Fruit fly (Drosophila melanogaster) whole organism, wandering third instar larva: ENCODE results near the gene Mad.
"Not testable (repeated sequence)": the region's sequence is repeated elsewhere in the genome, so short reads cannot be mapped to it uniquely, and the experiment has no call there.

Experiments
- CG32264 ChIP-seq: fragments of 200-800 bp; sonication (Bioruptor generic); optimal IDR thresholded peaks from 2 replicates; lab custom pipeline; 2016; ENCODE audit warnings: missing biosample characterization, missing genetic modification characterization
- Dfd ChIP-seq: fragments of >200 bp; optimal IDR thresholded peaks from 2 replicates; lab custom pipeline; 2017; ENCODE audit warnings: missing biosample characterization, missing genetic modification characterization
- Dif ChIP-seq: fragments of 200-275, 200-300 bp; sonication (Bioruptor generic); optimal IDR thresholded peaks from 2 replicates; lab custom pipeline; 2018; ENCODE audit warnings: missing biosample characterization, missing genetic modification characterization; ENCODE audit not compliant: partially characterized antibody
- GATAd ChIP-seq: sonication (Bioruptor generic); optimal IDR thresholded peaks from 2 replicates; lab custom pipeline; 2016; ENCODE audit warnings: missing biosample characterization, missing genetic modification characterization
- Hnf4 ChIP-seq: fragments of 200-800 bp; sonication (Bioruptor generic); optimal IDR thresholded peaks from 2 replicates; lab custom pipeline; 2016; ENCODE audit warnings: missing biosample characterization, mild to moderate bottlenecking, missing genetic modification characterization
- Jra ChIP-seq: sonication (Bioruptor generic); optimal IDR thresholded peaks from 2 replicates; lab custom pipeline; 2016; ENCODE audit warnings: missing biosample characterization, missing genetic modification characterization
- N ChIP-seq: fragments of >200 bp; optimal IDR thresholded peaks from 2 replicates; lab custom pipeline; 2018; ENCODE audit warnings: missing biosample characterization, missing external identifiers, missing genetic modification characterization
- Vsx2 ChIP-seq: fragments of 200-300, 225-300 bp; sonication (Bioruptor generic); optimal IDR thresholded peaks from 2 replicates; lab custom pipeline; 2018; ENCODE audit warnings: missing biosample characterization, missing genetic modification characterization; ENCODE audit not compliant: partially characterized antibody
- h ChIP-seq: fragments of 200-800 bp; sonication (Bioruptor generic); optimal IDR thresholded peaks from 3 replicates; lab custom pipeline; 2016; ENCODE audit warnings: missing biosample characterization, mild to moderate bottlenecking, missing genetic modification characterization
- lola ChIP-seq: fragments of >200 bp; optimal IDR thresholded peaks from 2 replicates; lab custom pipeline; 2017; ENCODE audit warnings: missing biosample characterization, missing genetic modification characterization
- pan ChIP-seq: fragments of >200 bp; optimal IDR thresholded peaks from 2 replicates; lab custom pipeline; 2017

dm6 chr2L:3163490-3163889 is 4.0 kb upstream of the Mad start, which contains the start of gene Hydr2:
- not testable (repeated sequence) for TF ChIP-seq GATAd (GFP tag; lab: Kevin White, UChicago); h (GFP tag; lab: Kevin White, UChicago); CG32264; pan (lab: Kevin White, UChicago); Hnf4 (GFP tag; lab: Kevin White, UChicago); Dif (GFP tag; lab: Kevin White, UChicago); Dfd; lola (GFP tag; lab: Kevin White, UChicago); N; Jra (GFP tag; lab: Kevin White, UChicago); Vsx2
